Worm (Caenorhabditis elegans) whole organism, early embryonic: ENCODE results near the gene ugt-65.
A peak's percentile ranks its signal among the peaks of the same experiment; 100 is the strongest.

Source experiments
- B0310.2 ChIP-seq: sonication (generic microtip); optimal IDR thresholded peaks from 2 replicates; lab custom pipeline; 2016; ENCODE audit warnings: mild to moderate bottlenecking, missing genetic modification characterization, missing compliant biosample characterization
- F13C5.2 ChIP-seq: sonication (generic microtip); optimal IDR thresholded peaks from 2 replicates; lab custom pipeline; 2017; ENCODE audit warnings: mild to moderate bottlenecking, missing genetic modification characterization, inconsistent platforms, missing compliant biosample characterization
- ama-1 ChIP-seq: fragments of 150-350 bp; optimal IDR thresholded peaks from 2 replicates; lab custom pipeline; 2014
- ceh-13 ChIP-seq: fragments of 200-800 bp; sonication (Bioruptor generic); optimal IDR thresholded peaks from 2 replicates; lab custom pipeline; 2018; ENCODE audit warnings: mild to moderate bottlenecking, missing genetic modification characterization, missing compliant biosample characterization
- ceh-36 ChIP-seq: sonication (generic microtip); optimal IDR thresholded peaks from 2 replicates; lab custom pipeline; 2016; ENCODE audit warnings: missing genetic modification characterization, inconsistent platforms, missing compliant biosample characterization
- flt-1 ChIP-seq: fragments of 200-800 bp; sonication (Bioruptor generic); IDR thresholded peaks from 2 replicates; pipeline ENCODE4 v1.3.6; 2022; ENCODE audit warnings: missing genetic modification characterization, missing compliant biosample characterization
- hmbx-1 ChIP-seq: sonication (generic microtip); optimal IDR thresholded peaks from 2 replicates; lab custom pipeline; 2016; ENCODE audit warnings: mild to moderate bottlenecking, missing genetic modification characterization, missing compliant biosample characterization
- hmg-4 ChIP-seq: fragments of 200-800 bp; sonication (Bioruptor generic); optimal IDR thresholded peaks from 2 replicates; lab custom pipeline; 2018; ENCODE audit warnings: mild to moderate bottlenecking, missing genetic modification characterization, missing compliant biosample characterization
- hnd-1 ChIP-seq: sonication (generic microtip); optimal IDR thresholded peaks from 2 replicates; lab custom pipeline; 2016; ENCODE audit warnings: missing genetic modification characterization, missing compliant biosample characterization
- pes-1 ChIP-seq: fragments of 200-800 bp; sonication (Bioruptor generic); IDR thresholded peaks from 2 replicates; pipeline ENCODE4 v1.3.6; 2022; ENCODE audit warnings: missing genetic modification reagents, missing genetic modification characterization, missing compliant biosample characterization
- scrt-1 ChIP-seq: fragments of 200-800 bp; sonication (Bioruptor generic); IDR thresholded peaks from 2 replicates; pipeline ENCODE4 v1.3.6; 2022; ENCODE audit warnings: missing genetic modification characterization, missing compliant biosample characterization
- sea-1 ChIP-seq: fragments of 200-800 bp; sonication (Bioruptor generic); conservative IDR thresholded peaks from 2 replicates; pipeline ENCODE4 v1.3.6; 2022; ENCODE audit warnings: missing genetic modification characterization, missing compliant biosample characterization
- tbx-37 ChIP-seq: fragments of 200-800 bp; sonication (Bioruptor generic); conservative IDR thresholded peaks from 2 replicates; pipeline ENCODE4 v1.3.6; 2022; ENCODE audit warnings: missing genetic modification reagents, missing genetic modification characterization, missing compliant biosample characterization
- tra-4 ChIP-seq: sonication (generic microtip); optimal IDR thresholded peaks from 2 replicates; lab custom pipeline; 2017; ENCODE audit warnings: missing genetic modification characterization, missing compliant biosample characterization

DNA sequence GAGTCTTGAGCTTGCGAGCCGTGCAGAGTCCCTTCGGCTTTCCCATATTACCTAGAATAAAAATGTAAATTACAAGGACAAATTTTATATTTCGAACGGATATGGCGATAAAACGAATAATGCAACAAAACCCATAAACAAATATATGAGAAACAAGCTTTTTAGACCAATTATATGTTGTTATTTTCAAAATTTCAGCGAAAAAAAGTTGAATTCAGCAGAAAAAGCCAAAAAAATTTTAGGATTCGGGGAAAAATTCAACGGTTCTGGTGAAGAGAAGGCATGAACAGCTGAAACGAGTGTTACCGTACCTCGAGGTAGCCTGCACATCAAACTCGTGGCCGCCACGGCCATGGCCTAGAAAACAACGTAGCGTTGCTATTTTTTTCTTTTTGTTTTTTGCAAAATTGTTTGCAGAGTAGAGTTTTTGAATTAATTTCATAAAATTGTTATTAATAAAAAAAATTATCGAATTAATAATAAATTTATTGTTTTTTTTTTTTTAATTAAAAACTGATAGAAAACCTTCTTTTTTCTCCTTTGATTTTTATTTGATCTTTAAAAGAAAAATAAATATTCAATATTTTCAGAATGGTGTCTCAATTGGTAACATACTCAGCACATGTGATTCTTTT lies 29.4 kb upstream of the ugt-65 start, which contains the start of the genes rps-23 and dpm-3:
- TF ChIP-seq flt-1 (GFP tag; lab: Robert Waterston, UW) (peak; percentile 59), hmbx-1 (tag; lab: Kevin White, UChicago) (no peak), B0310.2 (peak; percentile 15), ceh-36 (peak; percentile 2), F13C5.2 (tag; lab: Kevin White, UChicago) (peak; percentile 52), tra-4 (tag; lab: Kevin White, UChicago) (no peak), ama-1 (lab: Kevin White, UChicago) (no peak), pes-1 (GFP tag; lab: Robert Waterston, UW) (peak; percentile 83), hnd-1 (peak; percentile 11), sea-1 (GFP tag; lab: Robert Waterston, UW) (no peak; the same call in 1 of the 2 replicates), hmg-4 (GFP tag; lab: Kevin White, UChicago) (peak; percentile 29), scrt-1 (no peak), ceh-13 (GFP tag; lab: Kevin White, UChicago) (no peak), tbx-37 (GFP tag; lab: Robert Waterston, UW) (peak; percentile 83)
